Worm (Caenorhabditis elegans): ENCODE measurements around the gene cyp-34A5.

DNA sequence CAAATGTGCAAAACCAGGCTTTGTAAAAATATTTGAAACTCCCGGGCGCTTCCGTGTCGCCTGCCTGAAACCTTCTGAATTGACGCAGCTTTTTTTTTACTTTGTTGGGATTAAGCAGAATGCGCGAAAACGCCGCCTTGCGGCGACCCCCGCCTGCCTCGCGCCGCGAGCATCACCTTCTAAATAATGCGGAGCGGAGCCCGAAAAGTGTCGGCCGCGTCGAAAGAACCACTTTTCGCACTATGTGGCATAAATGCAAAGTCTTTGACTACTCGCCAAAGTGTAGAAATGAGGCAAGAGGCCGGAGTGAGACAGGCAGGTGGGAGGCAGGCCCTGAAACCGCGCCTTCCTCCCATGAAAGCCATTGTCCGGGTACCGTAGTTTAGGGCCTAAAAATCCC is 44.4 kb downstream of the cyp-34A5 start:
- TF ChIP-seq him-1 (tag; optimal IDR thresholded peaks at IDR 0.05), result no peak
- no peak for TF ChIP-seq dao-5 (tag; optimal IDR thresholded peaks at IDR 0.05)
- TF ChIP-seq W03F9.2 (tag; optimal IDR thresholded peaks at IDR 0.05), result no peak
